Worm (Caenorhabditis elegans) whole organism, L4 larva: ENCODE results near the gene chup-1.

Experiments
- T20F7.1 ChIP-seq: fragments of 200-800 bp; sonication (Bioruptor generic); optimal IDR thresholded peaks from 2 replicates; lab custom pipeline; 2018; ENCODE audit warnings: mild to moderate bottlenecking, missing genetic modification characterization, missing compliant biosample characterization
- ceh-62 ChIP-seq: sonication (generic microtip); optimal IDR thresholded peaks from 2 replicates; lab custom pipeline; 2017; ENCODE audit warnings: missing biosample characterization, missing genetic modification characterization
- ctbp-1 ChIP-seq: fragments of 200-800 bp; sonication (Bioruptor generic); IDR thresholded peaks from 2 replicates; pipeline ENCODE4 v1.3.6; 2022; ENCODE audit warnings: missing genetic modification reagents, missing genetic modification characterization, missing compliant biosample characterization
- egl-43 ChIP-seq: fragments of 200-800 bp; sonication (Bioruptor generic); IDR thresholded peaks from 2 replicates; pipeline ENCODE4 v1.3.6; 2022; ENCODE audit warnings: missing genetic modification reagents, missing genetic modification characterization, missing compliant biosample characterization
- hlh-11 ChIP-seq: fragments of 200-800 bp; sonication (Bioruptor generic); optimal IDR thresholded peaks from 2 replicates; lab custom pipeline; 2018; ENCODE audit warnings: mild to moderate bottlenecking, missing genetic modification characterization, missing compliant biosample characterization
- hmg-1.1 ChIP-seq: fragments of 200-800 bp; sonication (Bioruptor generic); IDR thresholded peaks from 2 replicates; pipeline ENCODE4 v1.3.6; 2022; ENCODE audit warnings: missing genetic modification reagents, missing genetic modification characterization, missing compliant biosample characterization
- madf-5 ChIP-seq, 2 experiments: fragments of 200-800 bp; sonication (Bioruptor generic); IDR thresholded peaks; 2 replicates each; pipeline ENCODE4 v1.3.6; 2022; ENCODE audit warnings: missing compliant biosample characterization in 2 of 2, missing genetic modification characterization in 2 of 2
- madf-9 ChIP-seq: fragments of 200-800 bp; sonication (Bioruptor generic); conservative IDR thresholded peaks from 2 replicates; pipeline ENCODE4 v1.3.6; 2022; ENCODE audit warnings: missing genetic modification reagents, missing genetic modification characterization, missing compliant biosample characterization
- nhr-111 ChIP-seq: fragments of 200-800 bp; sonication (Bioruptor generic); optimal IDR thresholded peaks from 2 replicates; lab custom pipeline; 2018; ENCODE audit warnings: mild to moderate bottlenecking, missing genetic modification characterization, missing compliant biosample characterization
- nhr-237 ChIP-seq: sonication (generic microtip); optimal IDR thresholded peaks from 2 replicates; lab custom pipeline; 2017; ENCODE audit warnings: missing biosample characterization, missing genetic modification characterization
- rbr-2 ChIP-seq: sonication (generic microtip); optimal IDR thresholded peaks from 2 replicates; lab custom pipeline; 2016; ENCODE audit warnings: missing genotype, missing genetic modification characterization, missing compliant biosample characterization
- set-16 ChIP-seq: fragments of 200-800 bp; sonication (Bioruptor generic); IDR thresholded peaks from 2 replicates; pipeline ENCODE4 v1.3.6; 2022; ENCODE audit warnings: missing genetic modification reagents, missing genetic modification characterization, missing compliant biosample characterization
- spr-1 ChIP-seq: sonication (generic microtip); optimal IDR thresholded peaks from 2 replicates; lab custom pipeline; 2016; ENCODE audit warnings: mild to moderate bottlenecking, missing genetic modification characterization, missing compliant biosample characterization
- zfp-3 ChIP-seq: fragments of 200-800 bp; sonication (Bioruptor generic); conservative IDR thresholded peaks from 2 replicates; pipeline ENCODE4 v1.3.6; 2022; ENCODE audit warnings: missing genetic modification reagents, missing genetic modification characterization, missing compliant biosample characterization

chup-1 gene

ce11 chrX:8843988-8844387 is 52.0 kb downstream of the chup-1 start, which contains the start of gene ubc-23:
Gene ubc-23, plus strand, starts transcription at chrX:8844288.
- TF ChIP-seq madf-9 (GFP tag; lab: Robert Waterston, UW) (no peak), set-16 (GFP tag; lab: Robert Waterston, UW) (no peak), rbr-2 (tag; lab: Kevin White, UChicago) (no peak), egl-43 (GFP tag; lab: Robert Waterston, UW) (no peak), spr-1 (no peak), hmg-1.1 (no peak), zfp-3 (no peak), nhr-237 (no peak), ceh-62 (no peak), T20F7.1 (no peak), nhr-111 (GFP tag; lab: Kevin White, UChicago) (no peak), hlh-11 (tag; lab: Kevin White, UChicago) (no peak), ctbp-1 (GFP tag; lab: Robert Waterston, UW) (no peak), madf-5 (GFP tag; IDR thresholded peaks at IDR 0.05; lab: Robert Waterston, UW) (no peak)
- TF ChIP-seq, all 104 proteins: peak for 0
